Fruit fly (Drosophila melanogaster) whole organism, embryonic: ENCODE data around the gene CG4267.

ENCODE experiments used
- Abd-B ChIP-seq: fragments of 200-800 bp; sonication (Bioruptor generic); optimal IDR thresholded peaks from 2 replicates; lab custom pipeline; 2018; ENCODE audit warnings: missing biosample characterization, mild to moderate bottlenecking, missing genetic modification characterization, moderate library complexity
- Adf1 ChIP-seq: fragments of 200-800 bp; sonication (Bioruptor generic); IDR thresholded peaks from 2 replicates; pipeline ENCODE4 v1.3.6; 2022; ENCODE audit warnings: missing biosample characterization, missing genetic modification characterization
- Atf3 ChIP-seq: fragments of 200-800 bp; sonication (Bioruptor generic); optimal IDR thresholded peaks from 3 replicates; lab custom pipeline; 2016; ENCODE audit warnings: missing biosample characterization, missing genetic modification characterization
- B-H1 ChIP-seq: fragments of 200-800 bp; sonication (Bioruptor generic); IDR thresholded peaks from 3 replicates; pipeline ENCODE4 v1.3.6; 2022; ENCODE audit warnings: missing biosample characterization, missing genetic modification characterization
- CG10274 ChIP-seq: fragments of 200-800 bp; sonication (Bioruptor generic); optimal IDR thresholded peaks from 3 replicates; lab custom pipeline; 2017; ENCODE audit warnings: missing biosample characterization, mild to moderate bottlenecking, missing genetic modification characterization
- CG10366 ChIP-seq: fragments of 200-800 bp; sonication (Bioruptor generic); IDR thresholded peaks from 2 replicates; pipeline ENCODE4 v1.3.6; 2022; ENCODE audit warnings: missing biosample characterization, missing genetic modification characterization
- CG11398 ChIP-seq: fragments of 200-800 bp; sonication (Bioruptor generic); optimal IDR thresholded peaks from 2 replicates; lab custom pipeline; 2016; ENCODE audit warnings: missing biosample characterization, missing genetic modification characterization
- CG11723 ChIP-seq: fragments of 200-800 bp; sonication (Bioruptor generic); optimal IDR thresholded peaks from 2 replicates; lab custom pipeline; 2017; ENCODE audit warnings: missing biosample characterization, mild to moderate bottlenecking, missing genetic modification characterization
- CG12942 ChIP-seq: fragments of 200-800 bp; sonication (Bioruptor generic); optimal IDR thresholded peaks from 3 replicates; lab custom pipeline; 2016; ENCODE audit warnings: missing biosample characterization, missing genetic modification characterization
- CG13123 ChIP-seq: fragments of 200-800 bp; sonication (Bioruptor generic); optimal IDR thresholded peaks from 2 replicates; lab custom pipeline; 2016; ENCODE audit warnings: missing biosample characterization, missing genetic modification characterization
- CG13894 ChIP-seq: fragments of 200-800 bp; sonication (Bioruptor generic); optimal IDR thresholded peaks from 3 replicates; lab custom pipeline; 2018; ENCODE audit warnings: missing biosample characterization, mild to moderate bottlenecking, missing genetic modification characterization, moderate library complexity
- CG15514 ChIP-seq: fragments of 200-800 bp; sonication (Bioruptor generic); optimal IDR thresholded peaks from 3 replicates; lab custom pipeline; 2017; ENCODE audit warnings: missing biosample characterization, missing genetic modification characterization, mild to moderate bottlenecking, moderate library complexity, missing genetic modification reagents
- CG16779 ChIP-seq: fragments of 200-800 bp; sonication (Bioruptor generic); IDR thresholded peaks from 2 replicates; pipeline ENCODE4 v1.3.6; 2022; ENCODE audit warnings: missing biosample characterization, missing genetic modification characterization
- CG16863 ChIP-seq: fragments of 200-800 bp; sonication (Bioruptor generic); optimal IDR thresholded peaks from 3 replicates; lab custom pipeline; 2016; ENCODE audit warnings: missing biosample characterization, missing genetic modification characterization
- CG18262 ChIP-seq: fragments of 200-800 bp; optimal IDR thresholded peaks from 3 replicates; lab custom pipeline; 2019; ENCODE audit warnings: missing biosample characterization, mild to moderate bottlenecking, missing genetic modification characterization, moderate library complexity
- CG18599 ChIP-seq: fragments of 200-800 bp; sonication (Bioruptor generic); optimal IDR thresholded peaks from 3 replicates; lab custom pipeline; 2017; ENCODE audit warnings: missing biosample characterization, missing genetic modification characterization, mild to moderate bottlenecking, moderate library complexity, missing genetic modification reagents
- CG34376 ChIP-seq: fragments of 200-800 bp; sonication (Bioruptor generic); optimal IDR thresholded peaks from 2 replicates; lab custom pipeline; 2018; ENCODE audit warnings: missing biosample characterization, mild to moderate bottlenecking, missing genetic modification characterization
- CG6689 ChIP-seq: fragments of 200-800 bp; sonication (Bioruptor generic); IDR thresholded peaks from 2 replicates; pipeline ENCODE4 v1.3.6; 2022; ENCODE audit warnings: missing biosample characterization, missing genetic modification characterization
- CG7786 ChIP-seq: fragments of 200-800 bp; sonication (Bioruptor generic); optimal IDR thresholded peaks from 2 replicates; lab custom pipeline; 2016; ENCODE audit warnings: missing biosample characterization, missing genetic modification characterization
- CG8089 ChIP-seq: fragments of 200-800 bp; sonication (Bioruptor generic); optimal IDR thresholded peaks from 3 replicates; lab custom pipeline; 2016; ENCODE audit warnings: missing biosample characterization, missing genetic modification characterization
- CG8765 ChIP-seq: fragments of 200-800 bp; sonication (Bioruptor generic); IDR thresholded peaks from 2 replicates; pipeline ENCODE4 v1.3.6; 2022; ENCODE audit warnings: missing biosample characterization, missing genetic modification characterization
- CG8924 ChIP-seq: fragments of 200-800 bp; optimal IDR thresholded peaks from 3 replicates; lab custom pipeline; 2019; ENCODE audit warnings: missing biosample characterization, mild to moderate bottlenecking, missing genetic modification characterization, moderate library complexity
- CG9437 ChIP-seq: fragments of 200-800 bp; sonication (Bioruptor generic); optimal IDR thresholded peaks from 2 replicates; lab custom pipeline; 2018; ENCODE audit warnings: missing biosample characterization, mild to moderate bottlenecking, missing genetic modification characterization
- CG9727 ChIP-seq: fragments of 200-800 bp; sonication (Bioruptor generic); optimal IDR thresholded peaks from 3 replicates; lab custom pipeline; 2017; ENCODE audit warnings: missing biosample characterization, mild to moderate bottlenecking, missing genetic modification characterization
- CrebB ChIP-seq: fragments of 200-800 bp; sonication (Bioruptor generic); optimal IDR thresholded peaks from 3 replicates; lab custom pipeline; 2018; ENCODE audit warnings: missing biosample characterization, mild to moderate bottlenecking, missing genetic modification characterization
- Deaf1 ChIP-seq: fragments of 200-800 bp; optimal IDR thresholded peaks from 3 replicates; lab custom pipeline; 2019; ENCODE audit warnings: missing biosample characterization, mild to moderate bottlenecking, missing genetic modification characterization, moderate library complexity
- Dfd ChIP-seq, 2 experiments: fragments of >200 bp; optimal IDR thresholded peaks; 2 replicates each; lab custom pipeline; 2017; ENCODE audit warnings: missing biosample characterization in 2 of 2, missing genetic modification characterization in 2 of 2
- Doc3 ChIP-seq: fragments of 200-800 bp; sonication (Bioruptor generic); IDR thresholded peaks from 3 replicates; pipeline ENCODE4 v1.3.6; 2022; ENCODE audit warnings: missing biosample characterization, missing genetic modification characterization; ENCODE audit not compliant: partially characterized antibody
- Ets65A ChIP-seq: fragments of 200-800 bp; sonication (Bioruptor generic); peaks from one replicate; lab custom pipeline; 2016; ENCODE audit warnings: missing biosample characterization, missing genetic modification characterization
- HLH3B ChIP-seq: fragments of 200-800 bp; sonication (Bioruptor generic); IDR thresholded peaks from 2 replicates; pipeline ENCODE4 v1.3.6; 2022; ENCODE audit warnings: missing biosample characterization, missing genetic modification characterization
- Hmx ChIP-seq: fragments of 200-800 bp; sonication (Bioruptor generic); optimal IDR thresholded peaks from 2 replicates; lab custom pipeline; 2016; ENCODE audit warnings: missing biosample characterization, missing genetic modification characterization
- Hr51 ChIP-seq, 2 experiments: fragments of 200-800 bp; sonication (Bioruptor generic); optimal IDR thresholded peaks; 2 replicates in 1 of 2; 3 replicates in 1 of 2; lab custom pipeline; 2016 to 2018; ENCODE audit warnings: missing biosample characterization in 2 of 2, missing genetic modification characterization in 2 of 2, mild to moderate bottlenecking in 1 of 2, moderate library complexity in 1 of 2
- NFAT ChIP-seq: fragments of 200-800 bp; sonication (Bioruptor generic); IDR thresholded peaks from 2 replicates; pipeline ENCODE4 v1.3.6; 2022; ENCODE audit warnings: missing biosample characterization, missing genetic modification characterization
- Rx ChIP-seq: fragments of 200-800 bp; sonication (Bioruptor generic); IDR thresholded peaks from 2 replicates; pipeline ENCODE4 v1.3.6; 2022; ENCODE audit warnings: missing biosample characterization, missing genetic modification characterization
- Spps ChIP-seq: fragments of 200-800 bp; sonication (Bioruptor generic); optimal IDR thresholded peaks from 2 replicates; lab custom pipeline; 2018; ENCODE audit warnings: missing biosample characterization, mild to moderate bottlenecking, missing genetic modification characterization
- cad ChIP-seq: fragments of >200 bp; optimal IDR thresholded peaks from 2 replicates; lab custom pipeline; 2017; ENCODE audit warnings: missing biosample characterization, missing genetic modification characterization
- cato ChIP-seq: fragments of 200-800 bp; sonication (Bioruptor generic); optimal IDR thresholded peaks from 2 replicates; lab custom pipeline; 2016; ENCODE audit warnings: missing biosample characterization, missing genetic modification characterization, borderline replicate concordance
- emc ChIP-seq: fragments of 200-800 bp; sonication (Bioruptor generic); optimal IDR thresholded peaks from 2 replicates; lab custom pipeline; 2016; ENCODE audit warnings: missing biosample characterization, missing genetic modification characterization
- fd3F ChIP-seq: fragments of 200-800 bp; sonication (Bioruptor generic); optimal IDR thresholded peaks from 2 replicates; lab custom pipeline; 2018; ENCODE audit warnings: missing biosample characterization, mild to moderate bottlenecking, missing genetic modification characterization, moderate library complexity
- her ChIP-seq: fragments of 200-800 bp; sonication (Bioruptor generic); optimal IDR thresholded peaks from 2 replicates; lab custom pipeline; 2016; ENCODE audit warnings: missing biosample characterization, missing genetic modification characterization
- jumu ChIP-seq: fragments of 200-800 bp; sonication (Bioruptor generic); optimal IDR thresholded peaks from 3 replicates; lab custom pipeline; 2016; ENCODE audit warnings: missing biosample characterization, missing genetic modification characterization
- lab ChIP-seq: fragments of 200-800 bp; sonication (Bioruptor generic); optimal IDR thresholded peaks from 3 replicates; lab custom pipeline; 2017; ENCODE audit warnings: missing biosample characterization, missing genetic modification characterization, mild to moderate bottlenecking, moderate library complexity, missing genetic modification reagents
- lov ChIP-seq, 2 experiments: fragments of 200-800 bp in 1 of 2; fragments of >200 bp in 1 of 2; sonication (Bioruptor generic) in 1 of 2; IDR thresholded peaks in 1 of 2; optimal IDR thresholded peaks in 1 of 2; 2 replicates in 1 of 2; 3 replicates in 1 of 2; pipeline versions ENCODE4 v1.3.6 to Lab custom; 2017 to 2022; ENCODE audit warnings: missing biosample characterization in 1 of 2, missing genetic modification characterization in 1 of 2
- luna ChIP-seq: fragments of 200-800 bp; sonication (Bioruptor generic); optimal IDR thresholded peaks from 2 replicates; lab custom pipeline; 2016; ENCODE audit warnings: missing biosample characterization, missing genetic modification characterization
- org-1 ChIP-seq: fragments of 200-800 bp; sonication (Bioruptor generic); optimal IDR thresholded peaks from 2 replicates; lab custom pipeline; 2017; ENCODE audit warnings: missing biosample characterization, missing genetic modification characterization
- sens-2 ChIP-seq: fragments of 200-800 bp; sonication (Bioruptor generic); IDR thresholded peaks from 2 replicates; pipeline ENCODE4 v1.3.6; 2022; ENCODE audit warnings: missing biosample characterization, missing genetic modification characterization
- sima ChIP-seq: fragments of 200-800 bp; sonication (Bioruptor generic); optimal IDR thresholded peaks from 2 replicates; lab custom pipeline; 2016; ENCODE audit warnings: missing biosample characterization, missing genetic modification characterization
- slp2 ChIP-seq: fragments of 200-800 bp; sonication (Bioruptor generic); optimal IDR thresholded peaks from 2 replicates; lab custom pipeline; 2016; ENCODE audit warnings: missing biosample characterization, missing genetic modification characterization
- tio ChIP-seq: fragments of 200-800 bp; sonication (Bioruptor generic); optimal IDR thresholded peaks from 2 replicates; lab custom pipeline; 2017; ENCODE audit warnings: missing biosample characterization, missing genetic modification characterization, inconsistent platforms

CG4267 gene

DNA sequence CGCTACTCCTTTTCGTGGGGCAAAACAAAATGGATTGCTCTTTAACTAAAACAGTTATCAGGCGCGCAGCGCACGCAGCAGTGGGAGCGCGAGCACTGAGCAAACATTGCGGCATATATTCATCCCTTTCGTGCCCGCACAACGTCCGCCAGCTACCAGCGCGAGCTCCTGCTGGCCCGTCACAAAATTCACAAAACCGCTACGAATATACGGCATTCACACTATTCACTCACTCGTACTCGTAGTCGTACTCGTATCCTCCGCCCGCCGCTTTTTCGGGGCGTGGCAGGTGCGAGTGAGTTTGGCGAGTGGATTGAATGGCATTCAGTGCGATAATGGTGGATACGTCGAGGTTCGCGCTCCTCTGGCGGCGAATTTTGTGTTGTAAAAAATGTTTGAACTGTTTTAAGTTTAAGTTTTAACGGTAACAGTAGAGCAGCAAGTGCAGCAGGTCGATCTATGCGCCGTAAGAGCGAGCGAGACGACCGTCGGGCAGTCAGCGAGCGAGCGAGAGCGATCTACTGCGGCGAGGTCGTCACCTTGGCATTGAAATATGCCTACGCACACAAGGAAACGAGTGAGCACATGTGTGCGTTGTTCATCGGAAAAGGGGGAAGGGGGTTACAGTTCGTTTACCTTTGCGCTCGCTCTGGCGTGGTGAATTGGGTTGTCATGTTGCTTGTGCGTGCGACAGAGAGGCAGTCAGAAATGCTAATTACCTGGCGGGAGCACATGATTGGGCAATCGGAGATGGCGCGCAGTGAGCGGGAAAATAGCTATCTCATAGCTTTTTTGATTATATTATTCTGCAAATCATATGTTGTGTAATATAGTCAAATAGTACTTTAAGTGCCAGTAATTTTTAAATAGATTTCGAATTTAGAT, 45.3 kb upstream of the CG4267 start (continued):
- no peak for TF ChIP-seq Doc3 (GFP tag; lab: Robert Waterston, UW)
- TF ChIP-seq Dfd (GFP tag; optimal IDR thresholded peaks at IDR 0.05; lab: Kevin White, UChicago): no peak
- no peak for TF ChIP-seq B-H1
- TF ChIP-seq CG8924 (tag; lab: Kevin White, UChicago): peak; percentile 35
- TF ChIP-seq CG12942 (GFP tag; lab: Kevin White, UChicago): peak; percentile 8
- TF ChIP-seq NFAT (GFP tag; lab: Robert Waterston, UW): no peak
- peak; percentile 74 for TF ChIP-seq lab (GFP tag; lab: Kevin White, UChicago)
- peak; percentile 73 for TF ChIP-seq CG18599 (GFP tag; lab: Kevin White, UChicago)
- TF ChIP-seq lov (optimal IDR thresholded peaks at IDR 0.05; lab: Kevin White, UChicago): no peak
- TF ChIP-seq lov (GFP tag; IDR thresholded peaks at IDR 0.05; lab: Robert Waterston, UW): no peak
- TF ChIP-seq cad: no peak
- no peak for TF ChIP-seq HLH3B (GFP tag; lab: Robert Waterston, UW)
- TF ChIP-seq CG8089 (GFP tag; lab: Kevin White, UChicago): peak; percentile 16
- TF ChIP-seq sima (GFP tag; lab: Kevin White, UChicago): no peak
- TF ChIP-seq CG9437: peak; percentile 1
- TF ChIP-seq CG11723 (GFP tag; lab: Kevin White, UChicago): peak; percentile 14
- no peak for TF ChIP-seq CG11398
- peak in 1 of 2 experiments; percentile 59 for TF ChIP-seq Hr51 (GFP tag; optimal IDR thresholded peaks at IDR 0.05; lab: Kevin White, UChicago)
- no peak for TF ChIP-seq Hmx (GFP tag; lab: Kevin White, UChicago)
- no peak for TF ChIP-seq sens-2 (GFP tag; lab: Robert Waterston, UW)
- peak; percentile 9 for TF ChIP-seq fd3F (GFP tag; lab: Kevin White, UChicago)
- TF ChIP-seq org-1 (GFP tag; lab: Kevin White, UChicago): peak; percentile 5
- TF ChIP-seq CG16779: no peak
- peak; percentile 75 for TF ChIP-seq her
- no peak for TF ChIP-seq emc (GFP tag; lab: Kevin White, UChicago)
- peak; percentile 25 for TF ChIP-seq Spps (tag; lab: Kevin White, UChicago)
- TF ChIP-seq CG6689: no peak
- peak; percentile 93 for TF ChIP-seq CG13894 (tag; lab: Kevin White, UChicago)
- no peak for TF ChIP-seq Adf1 (GFP tag; lab: Robert Waterston, UW)
- TF ChIP-seq slp2 (GFP tag; lab: Kevin White, UChicago): no peak
- TF ChIP-seq CG9727 (GFP tag; lab: Kevin White, UChicago): peak; percentile 63
- TF ChIP-seq CG16863: peak; percentile 14
- TF ChIP-seq CG10366: no peak
- peak; percentile 1 for TF ChIP-seq CG13123
- no peak for TF ChIP-seq cato (GFP tag; lab: Kevin White, UChicago)
- peak; percentile 92 for TF ChIP-seq Deaf1 (tag; lab: Kevin White, UChicago)
- no peak for TF ChIP-seq Abd-B (GFP tag; lab: Kevin White, UChicago)
- TF ChIP-seq CG15514 (GFP tag; lab: Kevin White, UChicago): peak; percentile 59
- TF ChIP-seq CrebB (tag; lab: Kevin White, UChicago): peak; percentile 76
- no peak for TF ChIP-seq Ets65A (GFP tag; lab: Kevin White, UChicago)
- TF ChIP-seq CG10274 (GFP tag; lab: Kevin White, UChicago): no peak
- TF ChIP-seq CG7786 (GFP tag; lab: Kevin White, UChicago): peak; percentile 27
- no peak for TF ChIP-seq Atf3 (GFP tag; lab: Kevin White, UChicago)
- TF ChIP-seq luna (GFP tag; lab: Kevin White, UChicago): peak; percentile 19
- TF ChIP-seq jumu (GFP tag; lab: Kevin White, UChicago): no peak
- no peak for TF ChIP-seq CG8765 (GFP tag; lab: Robert Waterston, UW)
- peak; percentile 72 for TF ChIP-seq CG18262 (tag; lab: Kevin White, UChicago)
- peak; percentile 24 for TF ChIP-seq tio (GFP tag; lab: Kevin White, UChicago)
- TF ChIP-seq Rx: no peak
- peak; percentile 98 for TF ChIP-seq CG34376 (GFP tag; lab: Kevin White, UChicago)
